Fruit fly (Drosophila melanogaster) Kc167 (cell line): ENCODE results near the gene NFAT.

Experiments used
- Myc ChIP-seq: fragments of >200 bp; optimal IDR thresholded peaks from 2 replicates; lab custom pipeline; 2017; ENCODE audit warnings: missing external identifiers
- insv ChIP-seq: fragments of >200 bp; optimal IDR thresholded peaks from 3 replicates; lab custom pipeline; 2018; ENCODE audit warnings: missing external identifiers
- psq ChIP-seq: fragments of >200 bp; optimal IDR thresholded peaks from 2 replicates; lab custom pipeline; 2017; ENCODE audit warnings: missing external identifiers

DNA sequence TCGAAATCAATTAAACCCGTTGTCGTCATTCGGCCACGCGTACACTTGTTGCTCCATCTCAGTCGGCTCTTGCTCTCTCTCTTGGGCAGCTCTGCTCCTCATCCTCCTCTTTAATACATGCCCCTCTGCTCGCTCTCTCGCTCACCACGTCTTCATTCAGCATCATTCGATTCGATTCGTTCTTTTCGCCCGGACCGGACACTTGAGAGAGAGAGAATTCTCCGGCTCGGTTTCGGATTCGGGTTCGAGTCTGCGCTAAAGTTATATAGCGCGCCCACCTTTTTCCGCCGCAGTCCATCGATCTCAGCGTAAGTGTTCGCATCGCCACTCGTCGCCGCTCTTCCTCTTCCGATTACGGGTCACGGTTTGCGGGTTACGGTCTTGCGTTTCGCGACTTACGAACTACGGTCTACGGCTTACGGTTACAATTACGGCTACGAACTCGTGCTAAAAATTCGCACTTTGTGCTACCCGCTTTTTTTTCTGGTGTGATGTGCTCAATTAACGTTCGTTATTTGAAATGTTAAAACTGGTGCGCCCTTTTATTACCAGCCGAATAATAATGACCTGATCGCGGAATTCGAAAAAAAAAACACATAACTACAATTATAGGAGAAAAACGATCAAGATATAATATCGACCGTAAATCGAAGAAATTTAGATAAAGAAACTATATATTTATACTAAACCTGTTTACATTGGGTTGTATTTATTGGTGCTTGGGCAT, 17.5 kb downstream of the NFAT start:
- TF ChIP-seq insv (lab: Kevin White, UChicago): no peak
- no peak for TF ChIP-seq psq (lab: Kevin White, UChicago)
- TF ChIP-seq Myc (lab: Kevin White, UChicago): no peak
